Fruit fly (Drosophila melanogaster) whole organism, wandering third instar larva: ENCODE results near the gene CG9953.

ENCODE experiments used
- Abd-B ChIP-seq: fragments of >200 bp; optimal IDR thresholded peaks from 2 replicates; lab custom pipeline; 2017; ENCODE audit warnings: missing biosample characterization, missing genetic modification characterization
- CG32264 ChIP-seq: fragments of 200-800 bp; sonication (Bioruptor generic); optimal IDR thresholded peaks from 2 replicates; lab custom pipeline; 2016; ENCODE audit warnings: missing biosample characterization, missing genetic modification characterization
- CG9705 ChIP-seq: fragments of 200-800 bp; sonication (Bioruptor generic); optimal IDR thresholded peaks from 2 replicates; lab custom pipeline; 2018; ENCODE audit warnings: missing biosample characterization, mild to moderate bottlenecking, missing genetic modification characterization
- CrebA ChIP-seq: fragments of 200-800 bp; sonication (Bioruptor generic); optimal IDR thresholded peaks from 2 replicates; lab custom pipeline; 2016; ENCODE audit warnings: missing biosample characterization, mild to moderate bottlenecking, missing genetic modification characterization, borderline replicate concordance
- Dif ChIP-seq: fragments of 200-275, 200-300 bp; sonication (Bioruptor generic); optimal IDR thresholded peaks from 2 replicates; lab custom pipeline; 2018; ENCODE audit warnings: missing biosample characterization, missing genetic modification characterization; ENCODE audit not compliant: partially characterized antibody
- GATAd ChIP-seq: sonication (Bioruptor generic); optimal IDR thresholded peaks from 2 replicates; lab custom pipeline; 2016; ENCODE audit warnings: missing biosample characterization, missing genetic modification characterization
- HLH106 ChIP-seq: fragments of 200-800 bp; optimal IDR thresholded peaks from 3 replicates; lab custom pipeline; 2019; ENCODE audit warnings: missing biosample characterization, mild to moderate bottlenecking, missing genetic modification characterization, moderate library complexity
- Hnf4 ChIP-seq: fragments of 200-800 bp; sonication (Bioruptor generic); optimal IDR thresholded peaks from 2 replicates; lab custom pipeline; 2016; ENCODE audit warnings: missing biosample characterization, mild to moderate bottlenecking, missing genetic modification characterization
- Hr78 ChIP-seq: fragments of >200 bp; optimal IDR thresholded peaks from 2 replicates; lab custom pipeline; 2017; ENCODE audit warnings: missing biosample characterization, missing genetic modification characterization
- Hr83 ChIP-seq: fragments of 200-300 bp; sonication (Bioruptor generic); optimal IDR thresholded peaks from 2 replicates; lab custom pipeline; 2016; ENCODE audit warnings: missing biosample characterization, mild to moderate bottlenecking, missing genetic modification characterization, moderate library complexity; ENCODE audit not compliant: poor library complexity, severe bottlenecking
- Jra ChIP-seq: sonication (Bioruptor generic); optimal IDR thresholded peaks from 2 replicates; lab custom pipeline; 2016; ENCODE audit warnings: missing biosample characterization, missing genetic modification characterization
- Mio ChIP-seq: sonication (Bioruptor generic); optimal IDR thresholded peaks from 2 replicates; lab custom pipeline; 2016; ENCODE audit warnings: missing biosample characterization, missing genetic modification characterization
- Myc ChIP-seq: fragments of >200 bp; optimal IDR thresholded peaks from 2 replicates; lab custom pipeline; 2017
- N ChIP-seq: fragments of >200 bp; optimal IDR thresholded peaks from 2 replicates; lab custom pipeline; 2018; ENCODE audit warnings: missing biosample characterization, missing external identifiers, missing genetic modification characterization
- Rel ChIP-seq, 2 experiments: fragments of 200-800 bp; sonication (Bioruptor generic) in 1 of 2; optimal IDR thresholded peaks; 2 replicates in 1 of 2; 3 replicates in 1 of 2; lab custom pipeline; 2016 to 2019; ENCODE audit warnings: mild to moderate bottlenecking in 2 of 2, missing biosample characterization in 2 of 2, missing genetic modification characterization in 2 of 2, moderate library complexity in 1 of 2
- Sp1 ChIP-seq: fragments of 200-800 bp; sonication (Bioruptor generic); optimal IDR thresholded peaks from 3 replicates; lab custom pipeline; 2019; ENCODE audit warnings: missing biosample characterization, mild to moderate bottlenecking, missing genetic modification characterization, moderate library complexity
- Vsx2 ChIP-seq: fragments of 200-300, 225-300 bp; sonication (Bioruptor generic); optimal IDR thresholded peaks from 2 replicates; lab custom pipeline; 2018; ENCODE audit warnings: missing biosample characterization, missing genetic modification characterization; ENCODE audit not compliant: partially characterized antibody
- br ChIP-seq: fragments of 200-800 bp; sonication (Bioruptor generic); optimal IDR thresholded peaks from 2 replicates; lab custom pipeline; 2016; ENCODE audit warnings: missing biosample characterization, missing genetic modification characterization
- brk ChIP-seq: fragments of 200-800 bp; sonication (Bioruptor generic); optimal IDR thresholded peaks from 2 replicates; lab custom pipeline; 2016; ENCODE audit warnings: missing biosample characterization, mild to moderate bottlenecking, missing genetic modification characterization
- dmrt93B ChIP-seq: fragments of 200-800 bp; sonication (Bioruptor generic); optimal IDR thresholded peaks from 2 replicates; lab custom pipeline; 2018; ENCODE audit warnings: missing biosample characterization, mild to moderate bottlenecking, missing genetic modification characterization
- dsf ChIP-seq: sonication (Bioruptor generic); optimal IDR thresholded peaks from 2 replicates; lab custom pipeline; 2016; ENCODE audit warnings: missing biosample characterization, missing genetic modification characterization, borderline replicate concordance
- foxo ChIP-seq, 2 experiments: fragments of 200-800 bp; sonication (Bioruptor generic); optimal IDR thresholded peaks; 2 replicates in 1 of 2; 3 replicates in 1 of 2; lab custom pipeline; 2016 to 2017; ENCODE audit warnings: missing biosample characterization in 2 of 2, missing genetic modification characterization in 2 of 2
- fru ChIP-seq: fragments of 200-800 bp; sonication (Bioruptor generic); optimal IDR thresholded peaks from 3 replicates; lab custom pipeline; 2016; ENCODE audit warnings: missing biosample characterization, mild to moderate bottlenecking, missing genetic modification characterization
- h ChIP-seq: fragments of 200-800 bp; sonication (Bioruptor generic); optimal IDR thresholded peaks from 3 replicates; lab custom pipeline; 2016; ENCODE audit warnings: missing biosample characterization, mild to moderate bottlenecking, missing genetic modification characterization
- jim ChIP-seq: fragments of 175-275, 200-325 bp; sonication (Bioruptor generic); optimal IDR thresholded peaks from 2 replicates; lab custom pipeline; 2016; ENCODE audit warnings: missing biosample characterization, mild to moderate bottlenecking, missing genetic modification characterization
- lola ChIP-seq: fragments of >200 bp; optimal IDR thresholded peaks from 2 replicates; lab custom pipeline; 2017; ENCODE audit warnings: missing biosample characterization, missing genetic modification characterization
- pan ChIP-seq: fragments of >200 bp; optimal IDR thresholded peaks from 2 replicates; lab custom pipeline; 2017
- psq ChIP-seq: fragments of 200-800 bp; sonication (Bioruptor generic); optimal IDR thresholded peaks from 3 replicates; lab custom pipeline; 2017; ENCODE audit warnings: missing biosample characterization, mild to moderate bottlenecking, missing genetic modification characterization, moderate library complexity
- rgr ChIP-seq: fragments of 200-800 bp; sonication (Bioruptor generic); optimal IDR thresholded peaks from 3 replicates; lab custom pipeline; 2016; ENCODE audit warnings: missing biosample characterization, mild to moderate bottlenecking, missing genetic modification characterization
- sage ChIP-seq: fragments of 200-800 bp; sonication (Bioruptor generic); optimal IDR thresholded peaks from 2 replicates; lab custom pipeline; 2016; ENCODE audit warnings: missing biosample characterization, mild to moderate bottlenecking, missing genetic modification characterization
- sv ChIP-seq: fragments of 200-800 bp; sonication (Bioruptor generic); optimal IDR thresholded peaks from 3 replicates; lab custom pipeline; 2016; ENCODE audit warnings: missing biosample characterization, missing genetic modification characterization
- tai ChIP-seq: sonication (Bioruptor generic); optimal IDR thresholded peaks from 2 replicates; lab custom pipeline; 2016; ENCODE audit warnings: missing biosample characterization, missing genetic modification characterization
- woc ChIP-seq: sonication (Bioruptor generic); optimal IDR thresholded peaks from 2 replicates; lab custom pipeline; 2016; ENCODE audit warnings: missing biosample characterization, mild to moderate bottlenecking, missing genetic modification characterization

CG9953 gene

dm6 chr3L:6955254-6956229 is 13.9 kb upstream of the CG9953 start, which contains the start of the genes CG10077 and CG9948 (continued):
- TF ChIP-seq br (GFP tag; lab: Kevin White, UChicago) (peak; percentile 82), Vsx2 (GFP tag; lab: Kevin White, UChicago) (no peak), sage (GFP tag; lab: Kevin White, UChicago) (peak; percentile 90)

DNA sequence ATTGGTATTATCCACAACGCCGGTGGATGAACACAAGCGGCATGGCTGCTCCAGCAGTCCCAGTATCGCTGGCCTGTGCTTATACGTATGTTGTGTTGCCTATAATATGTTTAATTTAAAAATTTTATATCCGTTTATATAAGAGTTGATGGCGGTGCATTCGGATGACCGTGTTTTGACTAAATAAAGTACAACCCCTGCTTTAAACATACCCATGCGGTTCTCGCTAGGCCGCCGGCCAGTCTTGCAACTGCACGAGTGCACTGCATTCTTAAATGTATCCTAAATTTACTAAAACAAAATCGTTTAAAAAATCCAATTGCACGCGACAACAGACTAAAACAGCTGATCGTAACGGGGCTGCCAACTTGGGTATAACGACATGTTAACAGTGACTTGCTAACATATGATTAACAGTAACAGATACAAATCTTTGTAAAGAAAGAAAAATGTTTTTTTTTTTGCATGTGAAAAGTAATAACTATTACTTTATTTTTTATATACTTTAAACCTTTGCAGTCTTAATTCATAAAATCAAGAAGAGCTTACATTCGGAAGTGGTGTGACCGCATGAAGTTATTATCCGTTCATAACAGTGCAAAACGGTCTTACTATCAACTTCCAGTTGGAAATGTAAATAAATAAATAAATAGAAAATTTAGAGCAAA is 11.6 kb upstream of the CG9953 start, which contains the start of the genes Uqcc1 and Surf1:
TSS of gene Uqcc1 (minus strand) at position 356 of the 668 bp plus-strand sequence.
TSS of gene Surf1 (plus strand) at position 594 of the 668 bp plus-strand sequence.
- TF ChIP-seq dsf (GFP tag; lab: Kevin White, UChicago) (no peak), h (GFP tag; lab: Kevin White, UChicago) (no peak), br (GFP tag; lab: Kevin White, UChicago) (no peak), tai (GFP tag; lab: Kevin White, UChicago) (no peak), sage (GFP tag; lab: Kevin White, UChicago) (no peak), Hr78 (no peak), Vsx2 (GFP tag; lab: Kevin White, UChicago) (no peak), rgr (GFP tag; lab: Kevin White, UChicago) (no peak), CG9705 (no peak), Hnf4 (GFP tag; lab: Kevin White, UChicago) (no peak), fru (GFP tag; lab: Kevin White, UChicago) (no peak), jim (GFP tag; lab: Kevin White, UChicago) (no peak), dmrt93B (GFP tag; lab: Kevin White, UChicago) (no peak), Mio (no peak), Abd-B (GFP tag; lab: Kevin White, UChicago) (no peak), foxo (GFP tag; optimal IDR thresholded peaks at IDR 0.05; lab: Kevin White, UChicago) (no peak), GATAd (GFP tag; lab: Kevin White, UChicago) (no peak), Sp1 (GFP tag; lab: Kevin White, UChicago) (no peak), pan (no peak), Myc (lab: Kevin White, UChicago) (no peak)

dm6 chr3L:6961992-6962570 is 7.4 kb upstream of the CG9953 start:
- TF ChIP-seq Dif (GFP tag; lab: Kevin White, UChicago) (no peak), woc (GFP tag; lab: Kevin White, UChicago) (no peak), Hnf4 (GFP tag; lab: Kevin White, UChicago) (no peak), Rel (GFP tag; optimal IDR thresholded peaks at IDR 0.05; lab: Kevin White, UChicago) (no peak), Rel (tag; optimal IDR thresholded peaks at IDR 0.05; lab: Kevin White, UChicago) (no peak), dmrt93B (GFP tag; lab: Kevin White, UChicago) (no peak), sv (GFP tag; lab: Kevin White, UChicago) (no peak), Jra (GFP tag; lab: Kevin White, UChicago) (no peak), HLH106 (tag; lab: Kevin White, UChicago) (no peak), Abd-B (GFP tag; lab: Kevin White, UChicago) (no peak), N (GFP tag; lab: Kevin White, UChicago) (no peak), Hr83 (GFP tag; lab: Kevin White, UChicago) (no peak), Hr78 (no peak), CG9705 (no peak), h (GFP tag; lab: Kevin White, UChicago) (no peak), brk (GFP tag; lab: Kevin White, UChicago) (no peak), lola (GFP tag; lab: Kevin White, UChicago) (no peak)

DNA sequence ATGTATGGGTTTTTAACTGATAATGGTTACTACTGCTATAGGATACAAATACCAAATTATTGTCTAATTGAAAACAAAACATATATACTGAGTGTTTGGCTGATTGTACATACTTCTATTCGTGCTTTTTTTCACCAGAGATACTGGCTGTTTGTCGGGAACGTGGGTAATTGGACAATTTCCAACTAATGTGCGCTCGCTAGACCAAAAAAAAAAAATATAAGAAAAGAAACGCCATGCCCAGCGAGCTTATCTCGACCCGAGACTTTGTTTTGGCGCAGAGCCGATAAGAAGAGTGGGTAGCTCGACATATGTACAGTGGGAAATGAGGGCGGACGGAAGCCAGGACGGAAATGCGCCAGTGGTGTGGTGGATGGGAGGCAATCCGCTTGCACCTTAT is 6.3 kb upstream of the CG9953 start:
- TF ChIP-seq Sp1 (GFP tag; lab: Kevin White, UChicago) (no peak), Abd-B (GFP tag; lab: Kevin White, UChicago) (no peak), Vsx2 (GFP tag; lab: Kevin White, UChicago) (no peak), CrebA (no peak), Hr78 (no peak), Rel (GFP tag; optimal IDR thresholded peaks at IDR 0.05; lab: Kevin White, UChicago) (no peak), Rel (tag; optimal IDR thresholded peaks at IDR 0.05; lab: Kevin White, UChicago) (no peak), CG32264 (GFP tag; lab: Kevin White, UChicago) (no peak), N (GFP tag; lab: Kevin White, UChicago) (no peak), br (GFP tag; lab: Kevin White, UChicago) (no peak), h (GFP tag; lab: Kevin White, UChicago) (no peak), sage (GFP tag; lab: Kevin White, UChicago) (no peak), brk (GFP tag; lab: Kevin White, UChicago) (no peak), psq (GFP tag; lab: Kevin White, UChicago) (no peak), tai (GFP tag; lab: Kevin White, UChicago) (no peak), GATAd (GFP tag; lab: Kevin White, UChicago) (no peak)
